Fruit fly (Drosophila melanogaster) whole organism, pupa: ENCODE results near the gene CG5157.

ENCODE experiments used
- CG10348 ChIP-seq: fragments of 200-800 bp; sonication (Bioruptor generic); IDR thresholded peaks from 2 replicates; pipeline ENCODE4 v1.3.6; 2022; ENCODE audit warnings: missing biosample characterization, missing genetic modification characterization
- CG12605 ChIP-seq: fragments of 200-800 bp; sonication (Bioruptor generic); IDR thresholded peaks from 2 replicates; pipeline ENCODE4 v1.3.6; 2022; ENCODE audit warnings: missing biosample characterization, missing genetic modification characterization
- CG13204 ChIP-seq: fragments of 200-800 bp; sonication (Bioruptor generic); optimal IDR thresholded peaks from 2 replicates; lab custom pipeline; 2018; ENCODE audit warnings: missing biosample characterization, mild to moderate bottlenecking, missing genetic modification characterization, moderate library complexity
- CG14655 ChIP-seq: fragments of 200-800 bp; sonication (Bioruptor generic); optimal IDR thresholded peaks from 3 replicates; lab custom pipeline; 2017; ENCODE audit warnings: mild to moderate bottlenecking, missing biosample characterization, missing genetic modification reagents, missing genetic modification characterization
- CG15710 ChIP-seq: fragments of 200-800 bp; sonication (Bioruptor generic); optimal IDR thresholded peaks from 2 replicates; lab custom pipeline; 2018; ENCODE audit warnings: missing biosample characterization, mild to moderate bottlenecking, missing genetic modification characterization, moderate library complexity
- CG17806 ChIP-seq: fragments of 200-800 bp; sonication (Bioruptor generic); optimal IDR thresholded peaks from 2 replicates; lab custom pipeline; 2018; ENCODE audit warnings: missing biosample characterization, mild to moderate bottlenecking, missing genetic modification characterization, moderate library complexity
- CG32121 ChIP-seq: fragments of 200-800 bp; sonication (Bioruptor generic); IDR thresholded peaks from 2 replicates; pipeline ENCODE4 v1.3.6; 2022; ENCODE audit warnings: missing biosample characterization, missing genetic modification characterization
- CG34367 ChIP-seq: fragments of 200-800 bp; sonication (Bioruptor generic); optimal IDR thresholded peaks from 2 replicates; lab custom pipeline; 2018; ENCODE audit warnings: missing biosample characterization, mild to moderate bottlenecking, missing genetic modification characterization
- CG4496 ChIP-seq: fragments of 200-800 bp; sonication (Bioruptor generic); IDR thresholded peaks from 3 replicates; pipeline ENCODE4 v1.3.6; 2022; ENCODE audit warnings: missing biosample characterization, missing genetic modification characterization
- CG8159 ChIP-seq: fragments of 200-800 bp; sonication (Bioruptor generic); optimal IDR thresholded peaks from 3 replicates; lab custom pipeline; 2018; ENCODE audit warnings: missing biosample characterization, mild to moderate bottlenecking, missing genetic modification characterization, moderate library complexity
- CG8301 ChIP-seq: fragments of 200-800 bp; sonication (Bioruptor generic); optimal IDR thresholded peaks from 2 replicates; lab custom pipeline; 2018; ENCODE audit warnings: missing biosample characterization, mild to moderate bottlenecking, missing genetic modification characterization
- CG9948 ChIP-seq: fragments of 200-800 bp; sonication (Bioruptor generic); optimal IDR thresholded peaks from 2 replicates; lab custom pipeline; 2018; ENCODE audit warnings: missing biosample characterization, mild to moderate bottlenecking, missing genetic modification characterization, moderate library complexity
- D1 ChIP-seq: fragments of 200-800 bp; sonication (Bioruptor generic); optimal IDR thresholded peaks from 2 replicates; lab custom pipeline; 2018; ENCODE audit warnings: missing biosample characterization, mild to moderate bottlenecking, missing genetic modification characterization, moderate library complexity
- EcR ChIP-seq: fragments of 200-800 bp; sonication (Bioruptor generic); optimal IDR thresholded peaks from 3 replicates; lab custom pipeline; 2019; ENCODE audit warnings: missing biosample characterization, missing genetic modification characterization, mild to moderate bottlenecking, moderate library complexity, missing genetic modification reagents
- Ets98B ChIP-seq: fragments of 200-800 bp; sonication (Bioruptor generic); IDR thresholded peaks from 2 replicates; pipeline ENCODE4 v1.3.6; 2022; ENCODE audit warnings: missing biosample characterization, missing genetic modification characterization
- Pif1A ChIP-seq: fragments of 200-800 bp; sonication (Bioruptor generic); optimal IDR thresholded peaks from 3 replicates; lab custom pipeline; 2016; ENCODE audit warnings: missing biosample characterization, missing genetic modification characterization
- Pif1B ChIP-seq: fragments of 200-800 bp; sonication (Bioruptor generic); optimal IDR thresholded peaks from 3 replicates; lab custom pipeline; 2016; ENCODE audit warnings: missing biosample characterization, missing genetic modification characterization
- Snoo ChIP-seq: fragments of 200-800 bp; sonication (Bioruptor generic); optimal IDR thresholded peaks from 3 replicates; lab custom pipeline; 2017; ENCODE audit warnings: missing biosample characterization, mild to moderate bottlenecking, missing genetic modification characterization, inconsistent platforms
- fd96Ca ChIP-seq: fragments of 200-800 bp; sonication (Bioruptor generic); IDR thresholded peaks from 3 replicates; pipeline ENCODE4 v1.3.6; 2022; ENCODE audit warnings: missing biosample characterization, missing genetic modification characterization
- gl ChIP-seq: fragments of 200-800 bp; sonication (Bioruptor generic); optimal IDR thresholded peaks from 2 replicates; lab custom pipeline; 2018; ENCODE audit warnings: missing biosample characterization, mild to moderate bottlenecking, missing genetic modification characterization
- rn ChIP-seq: fragments of 200-800 bp; sonication (Bioruptor generic); IDR thresholded peaks from 2 replicates; pipeline ENCODE4 v1.3.6; 2022; ENCODE audit warnings: missing biosample characterization, missing genetic modification characterization

Gene CG5157

DNA sequence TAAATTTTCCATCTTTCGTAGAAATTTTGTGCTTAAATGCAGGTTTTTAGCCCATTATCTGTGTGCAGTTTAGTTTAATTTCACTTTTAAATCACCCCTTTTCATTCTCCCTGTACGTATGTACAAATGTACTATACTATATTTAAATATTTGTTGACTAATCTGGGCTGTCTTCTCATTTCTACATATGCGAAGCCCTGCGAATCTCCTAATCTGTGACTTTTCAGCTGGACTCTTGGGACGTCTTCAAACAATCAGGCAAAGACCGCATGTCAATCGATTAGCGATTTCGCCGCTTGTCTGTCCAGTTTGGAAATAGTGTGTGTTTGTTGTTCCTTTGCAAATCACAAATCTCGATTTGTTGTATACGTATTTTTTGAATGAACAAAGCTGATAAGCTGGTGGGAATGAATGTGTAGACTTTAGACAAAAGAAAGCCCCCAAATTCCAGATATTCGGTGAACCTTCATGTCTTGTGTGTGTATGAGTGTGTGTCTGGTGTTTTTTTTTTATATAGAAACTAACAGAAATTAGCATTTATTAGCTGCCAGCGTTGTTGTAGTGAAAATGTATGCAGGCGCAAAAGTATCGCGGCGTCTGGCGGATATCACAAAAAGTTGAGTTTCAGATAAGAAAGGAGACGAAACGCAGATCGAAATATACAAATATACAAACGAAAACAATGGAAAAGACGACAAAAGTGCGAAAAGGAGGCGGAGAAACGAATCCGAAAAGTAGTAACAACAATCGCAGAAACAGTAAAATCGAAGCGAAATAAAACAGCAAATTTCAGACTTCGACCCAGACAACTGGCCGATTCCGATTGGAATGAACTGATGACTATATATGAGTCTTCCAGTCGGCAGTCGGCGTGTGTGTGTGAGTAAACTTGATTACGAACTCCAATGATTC, 21.7 kb upstream of the CG5157 start:
- TF ChIP-seq Pif1B (GFP tag; lab: Kevin White, UChicago): no peak
- TF ChIP-seq CG34367 (tag; lab: Kevin White, UChicago): no peak
- no peak for TF ChIP-seq CG15710
- peak; percentile 45 for TF ChIP-seq gl (tag; lab: Kevin White, UChicago)
- TF ChIP-seq Ets98B (GFP tag; lab: Robert Waterston, UW): no peak; the same call in 1 of the 2 replicates
- TF ChIP-seq CG8301: no peak
- no peak for TF ChIP-seq Pif1A (GFP tag; lab: Kevin White, UChicago)
- peak; percentile 41 for TF ChIP-seq EcR
- TF ChIP-seq Snoo: peak; percentile 19
- TF ChIP-seq CG13204 (GFP tag; lab: Kevin White, UChicago): no peak
- TF ChIP-seq CG32121 (GFP tag; lab: Robert Waterston, UW): no peak
- no peak for TF ChIP-seq CG9948 (tag; lab: Kevin White, UChicago)
- no peak for TF ChIP-seq D1
- no peak for TF ChIP-seq rn (GFP tag; lab: Robert Waterston, UW)

DNA sequence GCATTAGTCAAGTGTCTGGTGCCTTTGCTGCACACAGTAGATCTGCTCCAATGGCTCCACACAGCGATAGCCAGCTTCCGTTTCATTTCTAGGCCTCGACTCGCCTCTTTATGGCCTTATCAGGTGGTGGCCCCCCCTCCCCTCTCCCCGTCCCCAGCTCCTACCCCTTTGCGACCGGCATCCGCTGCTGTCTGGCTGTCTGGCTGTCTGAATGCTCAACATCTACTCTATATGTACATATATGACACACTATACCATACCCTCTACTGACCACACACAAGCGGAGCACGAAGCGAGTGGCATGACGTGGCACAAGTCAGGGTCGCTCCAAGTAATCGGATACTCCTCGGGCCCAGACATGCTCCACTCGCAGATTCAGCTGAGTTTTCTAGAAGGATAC, 20.6 kb upstream of the CG5157 start:
- TF ChIP-seq CG9948 (tag; lab: Kevin White, UChicago) (no peak), Ets98B (GFP tag; lab: Robert Waterston, UW) (peak; percentile 29; the same call in 1 of the 2 replicates), EcR (peak; percentile 71)
- TF ChIP-seq, all 21 proteins: peak for 2

DNA sequence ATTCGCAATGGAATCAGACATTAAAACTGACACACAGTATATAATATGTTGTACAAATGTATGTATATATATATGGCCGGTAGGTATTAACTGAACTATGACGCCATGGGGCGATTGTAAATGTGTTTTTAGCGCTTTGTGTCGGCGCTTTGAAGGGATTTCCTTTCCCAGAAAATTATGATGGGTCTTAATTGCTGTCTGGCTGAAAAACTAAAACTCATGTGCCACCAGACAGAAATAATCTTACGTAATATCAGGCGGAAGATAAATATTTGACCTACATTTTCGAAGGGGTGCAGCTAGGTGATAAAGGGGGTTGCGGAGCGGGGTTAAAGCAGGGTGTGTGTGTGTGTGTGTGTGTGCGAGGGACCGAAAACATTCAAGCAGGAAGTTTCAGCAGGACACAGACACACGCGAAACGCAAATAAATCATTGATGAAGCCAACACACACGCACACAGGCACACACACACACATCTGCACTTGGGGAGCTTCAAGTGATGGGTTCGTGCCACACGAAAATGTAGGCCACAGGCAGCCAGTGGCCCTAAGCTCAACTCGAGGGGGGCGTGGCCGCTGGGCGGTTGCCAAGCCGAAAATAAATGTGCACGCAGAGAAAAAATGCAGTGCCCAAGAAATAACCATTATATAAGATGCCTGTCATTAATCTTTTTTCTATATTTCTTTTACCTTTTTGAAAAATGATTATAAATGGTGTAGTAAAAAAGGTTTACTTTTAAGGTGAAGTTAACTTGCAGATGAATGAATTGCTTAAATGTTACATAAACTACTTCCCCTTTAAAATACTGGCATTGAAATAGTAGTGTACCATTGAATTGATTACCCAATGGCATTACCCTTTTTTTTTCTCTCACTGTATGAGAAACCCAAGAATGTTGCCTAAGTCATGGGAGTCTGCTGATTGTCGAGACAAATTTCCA, 19.8 kb upstream of the CG5157 start:
- no peak for TF ChIP-seq Snoo
- TF ChIP-seq CG15710: peak; percentile 31
- no peak for TF ChIP-seq EcR
- peak; percentile 43 for TF ChIP-seq Pif1B (GFP tag; lab: Kevin White, UChicago)
- TF ChIP-seq CG12605 (GFP tag; lab: Robert Waterston, UW): no peak
- peak; percentile 50 for TF ChIP-seq CG17806 (tag; lab: Kevin White, UChicago)
- no peak for TF ChIP-seq gl (tag; lab: Kevin White, UChicago)
- TF ChIP-seq rn (GFP tag; lab: Robert Waterston, UW): 0 out of 2 replicates have a peak, but pooled peaks have one; percentile 22
- TF ChIP-seq CG8301: peak; percentile 71
- TF ChIP-seq Pif1A (GFP tag; lab: Kevin White, UChicago): peak; percentile 69
- peak; percentile 57 for TF ChIP-seq CG8159 (tag; lab: Kevin White, UChicago)
- TF ChIP-seq CG4496 (GFP tag; lab: Robert Waterston, UW): peak; percentile 47; the same call in 2 of the 3 replicates
- TF ChIP-seq CG14655: peak; percentile 69
- TF ChIP-seq CG10348 (GFP tag; lab: Robert Waterston, UW): no peak
- TF ChIP-seq CG9948 (tag; lab: Kevin White, UChicago): peak; percentile 61
- TF ChIP-seq CG13204 (GFP tag; lab: Kevin White, UChicago): no peak
- no peak for TF ChIP-seq Ets98B (GFP tag; lab: Robert Waterston, UW)
- peak; percentile 9 for TF ChIP-seq CG34367 (tag; lab: Kevin White, UChicago)
- peak; percentile 32 for TF ChIP-seq D1
- no peak for TF ChIP-seq CG32121 (GFP tag; lab: Robert Waterston, UW)
- TF ChIP-seq fd96Ca (GFP tag; lab: Robert Waterston, UW): no peak

DNA sequence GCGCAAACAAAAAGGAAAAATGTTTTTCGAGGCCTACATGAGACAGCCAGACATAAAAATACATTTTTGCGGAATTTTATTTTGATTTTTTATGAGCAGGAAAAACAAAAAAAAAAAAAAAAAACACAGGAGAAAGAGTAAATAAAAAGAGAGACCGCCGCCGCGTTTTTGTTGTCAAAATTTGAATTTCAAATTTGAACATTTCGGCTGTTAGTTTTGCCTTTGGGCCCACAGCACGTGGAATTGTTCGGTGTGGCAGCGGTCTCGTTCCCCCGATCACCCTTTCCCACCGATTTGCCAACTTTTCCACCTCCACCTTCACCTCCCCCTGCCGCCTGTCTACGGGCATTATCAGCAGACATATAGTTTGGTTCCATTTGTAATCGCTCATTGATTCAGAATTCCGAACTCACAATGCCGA, 19.1 kb upstream of the CG5157 start:
- peak; percentile 52; the same call in 1 of the 2 replicates for TF ChIP-seq Ets98B (GFP tag; lab: Robert Waterston, UW)
- no peak for TF ChIP-seq CG34367 (tag; lab: Kevin White, UChicago)
- TF ChIP-seq CG9948 (tag; lab: Kevin White, UChicago): no peak
- no peak for TF ChIP-seq Pif1B (GFP tag; lab: Kevin White, UChicago)
- TF ChIP-seq CG4496 (GFP tag; lab: Robert Waterston, UW): peak; percentile 37; the same call in 1 of the 3 replicates

DNA sequence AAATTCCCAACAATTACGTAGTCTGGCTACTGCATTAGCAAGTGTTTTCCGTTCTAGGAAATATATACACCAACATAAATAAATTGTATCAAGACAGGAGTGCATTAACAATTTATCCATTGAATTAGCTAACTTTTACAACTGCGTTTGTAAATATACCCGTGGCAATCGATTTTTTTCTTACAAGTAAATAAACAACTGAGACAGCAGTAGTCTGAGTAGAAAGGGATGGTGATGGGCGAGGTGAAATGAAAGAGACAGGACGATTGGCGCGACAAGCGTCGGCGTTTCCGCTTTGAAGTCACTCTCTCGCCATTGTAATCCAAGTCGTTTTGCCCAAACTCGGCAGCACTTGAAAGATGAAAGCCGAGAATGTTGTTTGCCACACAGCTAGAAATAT, 17.9 kb upstream of the CG5157 start:
- no peak for TF ChIP-seq fd96Ca (GFP tag; lab: Robert Waterston, UW)
- 0 out of 3 replicates have a peak, but pooled peaks have one; percentile 46 for TF ChIP-seq CG4496 (GFP tag; lab: Robert Waterston, UW)

DNA sequence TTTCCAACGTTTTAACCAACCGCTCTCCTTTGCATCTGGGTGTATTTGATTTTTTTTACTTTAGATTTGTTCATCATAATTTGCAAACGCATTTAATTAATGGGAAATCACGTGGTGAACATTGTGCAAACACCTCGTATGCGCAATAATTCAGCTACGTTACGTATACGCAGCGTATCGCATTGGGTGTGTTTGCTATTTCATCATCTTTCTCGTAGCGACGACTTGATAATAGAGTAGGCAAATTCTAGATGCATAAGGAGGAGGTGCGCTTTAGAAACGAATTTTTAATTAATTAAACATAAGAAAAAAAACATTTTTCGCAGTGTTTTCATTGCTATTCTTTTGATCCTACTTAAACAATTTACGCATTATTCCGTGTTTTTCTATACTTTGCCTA, 16.0 kb upstream of the CG5157 start:
- TF ChIP-seq CG4496 (GFP tag; lab: Robert Waterston, UW) (0 out of 3 replicates have a peak, but pooled peaks have one; percentile 8), EcR (peak; percentile 3), CG15710 (no peak)
